Worm (Caenorhabditis elegans): ENCODE results near the gene glrx-3.

ce11 chrV:4361505-4361904 is 20.4 kb upstream of the glrx-3 start, which contains the start of gene F32D1.3:
- no peak for TF ChIP-seq tra-4 (tag; optimal IDR thresholded peaks at IDR 0.05)
- no peak for TF ChIP-seq flt-1 (GFP tag; IDR thresholded peaks at IDR 0.05)
- TF ChIP-seq aly-1 (tag; optimal IDR thresholded peaks at IDR 0.05): no peak
- TF ChIP-seq ama-1 (optimal IDR thresholded peaks at IDR 0.05): no peak
- no peak for TF ChIP-seq sea-1 (GFP tag; conservative IDR thresholded peaks at IDR 0.05)
- TF ChIP-seq F13C5.2 (tag; optimal IDR thresholded peaks at IDR 0.05): no peak
- no peak for TF ChIP-seq ets-7 (tag; optimal IDR thresholded peaks at IDR 0.05)

Measured in whole organism, early embryonic.